Fruit fly (Drosophila melanogaster): ENCODE results near the gene Tis11.
A peak's percentile ranks its signal among the peaks of the same experiment; 100 is the strongest.

Tis11 gene

dm6 chrX:12719152-12719779 is 60.1 kb downstream of the Tis11 start:
- TF ChIP-seq CG8478 (optimal IDR thresholded peaks at IDR 0.05) (no peak), CTCF (optimal IDR thresholded peaks at IDR 0.05) (no peak)

- no peak for TF ChIP-seq CTCF (optimal IDR thresholded peaks at IDR 0.05)
- TF ChIP-seq CG8478 (optimal IDR thresholded peaks at IDR 0.05): no peak
Observed at dm6 chrX:12719940-12720355, 60.7 kb downstream of the Tis11 start.

DNA sequence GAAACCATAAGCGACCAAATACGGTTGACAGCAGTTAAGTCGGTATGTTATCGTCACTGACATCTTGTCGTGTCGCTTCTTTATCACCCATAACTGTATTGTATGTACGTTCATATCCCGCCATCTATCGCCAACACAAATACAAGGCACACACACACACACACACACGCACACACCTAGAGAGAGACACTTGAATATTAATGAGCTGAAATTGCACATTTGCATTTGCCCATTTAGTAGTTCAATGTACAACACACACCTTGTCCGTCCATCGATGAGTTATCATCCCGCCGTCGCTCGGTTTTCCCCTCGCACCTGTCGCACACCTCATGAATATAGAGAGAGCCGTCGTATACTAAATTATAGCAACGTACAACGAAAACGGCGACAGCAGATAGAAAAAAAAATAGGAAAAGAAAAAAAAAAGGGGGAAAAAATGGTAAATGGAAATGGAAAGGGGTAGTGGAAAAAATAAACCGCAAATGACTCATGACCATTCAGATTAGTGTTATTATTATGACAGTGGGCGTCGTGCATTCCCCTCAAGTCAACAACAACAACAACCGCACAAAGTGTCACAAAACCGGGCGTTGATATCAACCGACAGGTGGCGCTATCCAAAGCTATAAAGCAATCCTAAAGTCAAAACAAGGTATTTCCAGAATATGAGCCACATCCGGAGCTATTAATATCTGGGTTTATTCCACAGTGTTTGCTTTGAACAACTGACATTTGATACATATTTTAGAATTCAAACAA is 62.1 kb downstream of the Tis11 start:
- TF ChIP-seq CG8478 (optimal IDR thresholded peaks at IDR 0.05) (no peak), CTCF (optimal IDR thresholded peaks at IDR 0.05) (peak; percentile 65 to 66)

DNA sequence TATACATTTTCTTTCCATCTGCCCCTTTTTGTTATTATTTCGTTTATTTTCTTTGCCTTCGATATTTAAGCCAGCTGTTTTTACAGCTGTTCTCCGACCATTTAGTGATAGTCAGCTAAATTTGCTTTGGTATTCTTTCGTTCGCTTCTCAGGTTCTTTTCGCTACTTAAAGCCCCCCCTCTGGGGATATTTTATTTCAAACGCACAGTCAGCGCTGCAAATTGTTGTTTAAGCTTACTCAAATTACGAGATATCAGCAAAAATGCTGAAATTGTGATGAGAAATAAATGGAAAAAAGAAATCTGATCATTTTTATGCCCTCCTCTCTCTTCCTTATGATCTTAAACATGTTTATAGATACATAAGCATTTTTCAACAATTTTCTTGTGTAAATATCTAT is 62.8 kb downstream of the Tis11 start:
- no peak for TF ChIP-seq CTCF (optimal IDR thresholded peaks at IDR 0.05)
- no peak for TF ChIP-seq CG8478 (optimal IDR thresholded peaks at IDR 0.05)

- no peak for TF ChIP-seq CG8478 (optimal IDR thresholded peaks at IDR 0.05)
- TF ChIP-seq CTCF (optimal IDR thresholded peaks at IDR 0.05): no peak
Observed at dm6 chrX:12723332-12723731, 64.1 kb downstream of the Tis11 start.

- TF ChIP-seq CTCF (optimal IDR thresholded peaks at IDR 0.05): no peak
- no peak for TF ChIP-seq CG8478 (optimal IDR thresholded peaks at IDR 0.05)
Observed at dm6 chrX:12724287-12725186, 65.3 kb downstream of the Tis11 start.

dm6 chrX:12725187-12725919 is 66.1 kb downstream of the Tis11 start:
- TF ChIP-seq CTCF (optimal IDR thresholded peaks at IDR 0.05): no peak
- no peak for TF ChIP-seq CG8478 (optimal IDR thresholded peaks at IDR 0.05)

DNA sequence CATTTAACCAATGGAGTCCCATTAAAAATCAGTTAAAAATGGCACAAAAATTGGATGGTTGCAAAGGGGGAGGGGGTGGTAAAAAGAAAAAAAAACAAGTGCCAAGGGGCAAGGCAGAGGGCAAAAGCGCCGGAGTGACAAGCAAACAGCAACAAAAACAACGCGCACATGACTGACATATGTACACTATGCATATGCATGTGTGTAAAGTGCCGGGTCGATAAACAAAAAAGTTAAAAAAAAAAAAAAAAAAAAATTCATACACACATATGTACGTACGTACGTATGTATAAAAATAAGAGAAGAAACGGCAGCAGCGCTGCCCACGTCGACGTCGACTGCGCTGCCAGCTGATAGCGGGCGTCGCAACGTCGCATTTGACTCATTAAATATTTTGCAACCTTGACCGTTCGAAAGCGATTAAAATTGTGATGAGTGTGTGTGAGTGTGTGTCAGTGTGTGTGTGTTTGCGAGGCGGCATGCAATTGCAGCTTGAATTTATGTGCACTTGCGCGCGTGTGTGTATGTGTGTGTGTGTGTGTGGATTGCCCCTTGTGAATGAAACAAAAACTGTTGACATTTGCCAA is 68.5 kb downstream of the Tis11 start:
- no peak for TF ChIP-seq CG8478 (optimal IDR thresholded peaks at IDR 0.05)
- no peak for TF ChIP-seq CTCF (optimal IDR thresholded peaks at IDR 0.05)

- no peak for TF ChIP-seq CTCF (optimal IDR thresholded peaks at IDR 0.05)
- no peak for TF ChIP-seq CG8478 (optimal IDR thresholded peaks at IDR 0.05)
Observed at dm6 chrX:12731077-12731476, 71.9 kb downstream of the Tis11 start.
